Worm (Caenorhabditis elegans): ENCODE results near the gene fbxa-83.

ce11 chrIV:14371639-14372038 lies 45.5 kb upstream of the fbxa-83 start:
- TF ChIP-seq nhr-76 (tag; optimal IDR thresholded peaks at IDR 0.05) (no peak), unc-62 (GFP tag; optimal IDR thresholded peaks at IDR 0.05) (no peak), unc-130 (tag; optimal IDR thresholded peaks at IDR 0.05) (no peak), lir-3 (tag; optimal IDR thresholded peaks at IDR 0.05; ENCODE audit: poor library complexity) (no peak), fos-1 (tag; optimal IDR thresholded peaks at IDR 0.05) (no peak), isw-1 (GFP tag; IDR thresholded peaks at IDR 0.05) (peak; percentile 36), zag-1 (tag; optimal IDR thresholded peaks at IDR 0.05) (no peak), lin-35 (GFP tag; optimal IDR thresholded peaks at IDR 0.05) (peak in 1 of 2 experiments; percentile 29), grh-1 (GFP tag; IDR thresholded peaks at IDR 0.05) (no peak), nhr-77 (tag; optimal IDR thresholded peaks at IDR 0.05) (no peak), ama-1 (optimal IDR thresholded peaks at IDR 0.05) (no peak), lsy-2 (tag; optimal IDR thresholded peaks at IDR 0.05) (peak in 1 of 2 experiments; percentile 66)
